Worm (Caenorhabditis elegans) whole organism, late embryonic: ENCODE data around the gene C32D5.8.

ENCODE experiments used
- C38D4.7 ChIP-seq: fragments of 200-800 bp; sonication (Bioruptor generic); optimal IDR thresholded peaks from 2 replicates; lab custom pipeline; 2018; ENCODE audit warnings: mild to moderate bottlenecking, missing genetic modification characterization, moderate library complexity, missing compliant biosample characterization
- F13H6.1 ChIP-seq: sonication (generic microtip); optimal IDR thresholded peaks from 2 replicates; lab custom pipeline; 2016; ENCODE audit warnings: missing genetic modification characterization, missing compliant biosample characterization
- K02D7.2 ChIP-seq: sonication (generic microtip); optimal IDR thresholded peaks from 2 replicates; lab custom pipeline; 2017; ENCODE audit warnings: mild to moderate bottlenecking, missing genetic modification characterization, missing compliant biosample characterization
- K09A11.1 ChIP-seq: sonication (generic microtip); optimal IDR thresholded peaks from 2 replicates; lab custom pipeline; 2017; ENCODE audit warnings: antibody characterized with exemption, mild to moderate bottlenecking, missing genetic modification characterization, missing compliant biosample characterization; ENCODE audit not compliant: insufficient read depth
- T23F11.4 ChIP-seq: fragments of 200-800 bp; sonication (Bioruptor generic); optimal IDR thresholded peaks from 2 replicates; lab custom pipeline; 2018; ENCODE audit warnings: mild to moderate bottlenecking, missing genetic modification characterization, missing compliant biosample characterization
- ama-1 ChIP-seq: fragments of 150-350 bp; optimal IDR thresholded peaks from 2 replicates; lab custom pipeline; 2014
- ceh-14 ChIP-seq: sonication (generic microtip); optimal IDR thresholded peaks from 2 replicates; lab custom pipeline; 2016; ENCODE audit warnings: missing genotype, missing genetic modification characterization, missing compliant biosample characterization
- ceh-18 ChIP-seq: sonication (generic microtip); optimal IDR thresholded peaks from 2 replicates; lab custom pipeline; 2016; ENCODE audit warnings: missing genetic modification characterization, missing compliant biosample characterization
- ceh-2 ChIP-seq: sonication (generic microtip); optimal IDR thresholded peaks from 2 replicates; lab custom pipeline; 2016; ENCODE audit warnings: missing genotype, missing genetic modification characterization, missing compliant biosample characterization
- ceh-45 ChIP-seq: fragments of 200-800 bp; sonication (Bioruptor generic); IDR thresholded peaks from 2 replicates; pipeline ENCODE4 v1.3.6; 2022; ENCODE audit warnings: missing genetic modification reagents, missing genetic modification characterization, missing compliant biosample characterization
- ceh-48 ChIP-seq: sonication (generic microtip); optimal IDR thresholded peaks from 2 replicates; lab custom pipeline; 2016; ENCODE audit warnings: missing genetic modification characterization, inconsistent platforms, missing compliant biosample characterization
- ceh-6 ChIP-seq: fragments of 200-800 bp; sonication (Bioruptor generic); optimal IDR thresholded peaks from 2 replicates; lab custom pipeline; 2018; ENCODE audit warnings: mild to moderate bottlenecking, missing genetic modification characterization, missing compliant biosample characterization
- ceh-9 ChIP-seq: sonication (generic microtip); optimal IDR thresholded peaks from 2 replicates; lab custom pipeline; 2016; ENCODE audit warnings: mild to moderate bottlenecking, missing genetic modification characterization, inconsistent platforms, missing compliant biosample characterization
- ets-4 ChIP-seq: sonication (generic microtip); optimal IDR thresholded peaks from 2 replicates; lab custom pipeline; 2016; ENCODE audit warnings: missing genetic modification characterization, missing compliant biosample characterization
- eyg-1 ChIP-seq: sonication (generic microtip); optimal IDR thresholded peaks from 2 replicates; lab custom pipeline; 2016; ENCODE audit warnings: missing genotype, missing genetic modification characterization, missing compliant biosample characterization
- fax-1 ChIP-seq: sonication (generic microtip); optimal IDR thresholded peaks from 2 replicates; lab custom pipeline; 2016; ENCODE audit warnings: missing genotype, missing genetic modification characterization, missing compliant biosample characterization
- fkh-6 ChIP-seq: sonication (generic microtip); optimal IDR thresholded peaks from 2 replicates; lab custom pipeline; 2016; ENCODE audit warnings: missing genetic modification characterization, missing compliant biosample characterization
- gmeb-2 ChIP-seq: sonication (generic microtip); optimal IDR thresholded peaks from 2 replicates; lab custom pipeline; 2016; ENCODE audit warnings: missing genetic modification characterization, inconsistent platforms, missing compliant biosample characterization
- hlh-13 ChIP-seq: fragments of 200-800 bp; sonication (Bioruptor generic); optimal IDR thresholded peaks from 2 replicates; lab custom pipeline; 2018; ENCODE audit warnings: mild to moderate bottlenecking, missing genetic modification characterization, missing compliant biosample characterization
- hlh-30 ChIP-seq: sonication (generic microtip); optimal IDR thresholded peaks from 2 replicates; lab custom pipeline; 2017; ENCODE audit warnings: antibody characterized with exemption, missing genetic modification characterization, missing compliant biosample characterization; ENCODE audit not compliant: insufficient read depth
- hlh-8 ChIP-seq: sonication (generic microtip); optimal IDR thresholded peaks from 2 replicates; lab custom pipeline; 2016; ENCODE audit warnings: missing genotype, missing genetic modification characterization, missing compliant biosample characterization
- madf-2 ChIP-seq: sonication (generic microtip); optimal IDR thresholded peaks from 2 replicates; lab custom pipeline; 2017; ENCODE audit warnings: missing genetic modification characterization, missing compliant biosample characterization
- mec-3 ChIP-seq: sonication (generic microtip); optimal IDR thresholded peaks from 2 replicates; lab custom pipeline; 2016; ENCODE audit warnings: borderline replicate concordance, missing genetic modification characterization, missing compliant biosample characterization
- nhr-11 ChIP-seq: fragments of 150-350 bp; optimal IDR thresholded peaks from 2 replicates; lab custom pipeline; 2014; ENCODE audit warnings: missing biosample characterization, missing genetic modification characterization
- odd-2 ChIP-seq: sonication (generic microtip); optimal IDR thresholded peaks from 2 replicates; lab custom pipeline; 2017; ENCODE audit warnings: antibody characterized with exemption, mild to moderate bottlenecking, missing genetic modification characterization, missing compliant biosample characterization
- pag-3 ChIP-seq: sonication (generic microtip); optimal IDR thresholded peaks from 2 replicates; lab custom pipeline; 2016; ENCODE audit warnings: missing compliant biosample characterization, missing genetic modification characterization, borderline replicate concordance
- pat-9 ChIP-seq: fragments of 200-800 bp; sonication (Bioruptor generic); optimal IDR thresholded peaks from 2 replicates; lab custom pipeline; 2018; ENCODE audit warnings: mild to moderate bottlenecking, missing genetic modification characterization, moderate library complexity, missing compliant biosample characterization
- pax-1 ChIP-seq: fragments of 150-350 bp; optimal IDR thresholded peaks from 2 replicates; lab custom pipeline; 2014; ENCODE audit warnings: missing biosample characterization, missing genetic modification characterization
- pha-4 ChIP-seq: fragments of 150-350 bp; optimal IDR thresholded peaks from 2 replicates; lab custom pipeline; 2018; ENCODE audit warnings: missing biosample characterization, missing genetic modification reagents, missing genetic modification characterization
- pqm-1 ChIP-seq: sonication (generic microtip); optimal IDR thresholded peaks from 2 replicates; lab custom pipeline; 2016; ENCODE audit warnings: missing genetic modification characterization, missing compliant biosample characterization
- ref-2 ChIP-seq: sonication (generic microtip); optimal IDR thresholded peaks from 2 replicates; lab custom pipeline; 2016; ENCODE audit warnings: missing genetic modification characterization, missing compliant biosample characterization
- rnt-1 ChIP-seq: sonication (generic microtip); optimal IDR thresholded peaks from 2 replicates; lab custom pipeline; 2016; ENCODE audit warnings: missing genetic modification characterization, missing compliant biosample characterization
- sdc-2 ChIP-seq: sonication (generic microtip); optimal IDR thresholded peaks from 2 replicates; lab custom pipeline; 2016; ENCODE audit warnings: missing genotype, missing genetic modification characterization, missing compliant biosample characterization
- sox-4 ChIP-seq: sonication (generic microtip); optimal IDR thresholded peaks from 2 replicates; lab custom pipeline; 2017; ENCODE audit warnings: mild to moderate bottlenecking, missing genetic modification characterization, inconsistent platforms, missing compliant biosample characterization
- syd-9 ChIP-seq: sonication (generic microtip); optimal IDR thresholded peaks from 2 replicates; lab custom pipeline; 2016; ENCODE audit warnings: mild to moderate bottlenecking, missing genetic modification characterization, moderate library complexity, missing compliant biosample characterization
- tbx-2 ChIP-seq: sonication (generic microtip); optimal IDR thresholded peaks from 2 replicates; lab custom pipeline; 2016; ENCODE audit warnings: missing genetic modification characterization, missing compliant biosample characterization
- unc-42 ChIP-seq: sonication (generic microtip); optimal IDR thresholded peaks from 2 replicates; lab custom pipeline; 2016; ENCODE audit warnings: missing genotype, missing genetic modification characterization, missing compliant biosample characterization
- unc-55 ChIP-seq: sonication (generic microtip); optimal IDR thresholded peaks from 2 replicates; lab custom pipeline; 2017; ENCODE audit warnings: missing biosample characterization, missing genetic modification reagents, missing genetic modification characterization
- zip-5 ChIP-seq: sonication (generic microtip); optimal IDR thresholded peaks from 2 replicates; lab custom pipeline; 2016; ENCODE audit warnings: missing genetic modification characterization, missing compliant biosample characterization

The C32D5.8 gene

ce11 chrII:6320655-6321388 is 24.9 kb downstream of the C32D5.8 start, which contains the start of gene efr-3:
TSS of gene efr-3 (minus strand) at chrII:6321159.
- TF ChIP-seq F13H6.1 (no peak), ceh-48 (tag; lab: Kevin White, UChicago) (peak; percentile 90), pax-1 (tag; lab: Kevin White, UChicago) (no peak), fkh-6 (tag; lab: Kevin White, UChicago) (no peak), pqm-1 (tag; lab: Kevin White, UChicago) (no peak), unc-42 (tag; lab: Kevin White, UChicago) (peak; percentile 6), ceh-9 (tag; lab: Kevin White, UChicago) (no peak)

- TF ChIP-seq ceh-6 (no peak), hlh-30 (tag; lab: Kevin White, UChicago) (no peak), sox-4 (no peak), hlh-8 (no peak), syd-9 (tag; lab: Kevin White, UChicago) (no peak), ama-1 (lab: Kevin White, UChicago) (no peak), K02D7.2 (tag; lab: Kevin White, UChicago) (no peak), tbx-2 (tag; lab: Kevin White, UChicago) (no peak), T23F11.4 (GFP tag; lab: Kevin White, UChicago) (no peak), ceh-14 (tag; lab: Kevin White, UChicago) (no peak), pag-3 (tag; lab: Kevin White, UChicago) (no peak), hlh-13 (GFP tag; lab: Kevin White, UChicago) (no peak), pat-9 (tag; lab: Kevin White, UChicago) (no peak), ceh-2 (no peak), C38D4.7 (GFP tag; lab: Kevin White, UChicago) (no peak)
Measured at ce11 chrII:6311888-6312287, 33.9 kb downstream of the C32D5.8 start.

DNA sequence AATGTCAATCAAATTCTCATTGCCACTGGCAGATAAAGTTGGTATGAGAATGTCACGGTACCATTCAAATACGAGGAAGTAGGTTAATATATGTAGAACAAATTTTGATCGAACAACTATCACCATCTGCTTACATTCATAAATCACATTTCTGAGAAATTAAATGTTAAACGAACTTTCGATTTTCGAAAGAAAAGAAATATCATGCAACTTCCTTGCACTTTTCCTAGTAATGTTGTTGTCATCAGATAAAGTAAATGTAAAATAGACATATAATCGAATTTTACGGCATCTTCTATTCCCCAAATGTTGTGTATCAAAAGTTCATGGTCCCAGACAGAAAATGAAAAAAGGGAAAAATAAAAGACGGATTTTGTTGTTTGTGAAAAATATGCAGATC is 34.3 kb downstream of the C32D5.8 start:
- TF ChIP-seq K09A11.1 (no peak), ets-4 (tag; lab: Kevin White, UChicago) (no peak), tbx-2 (tag; lab: Kevin White, UChicago) (no peak), sdc-2 (tag; lab: Kevin White, UChicago) (no peak)
- TF ChIP-seq, all 69 proteins: peak for 0

ce11 chrII:6309198-6309597 is 36.6 kb downstream of the C32D5.8 start, which contains the start of gene glb-10:
TSS of gene glb-10 (minus strand) at chrII:6309298.
- TF ChIP-seq ceh-48 (tag; lab: Kevin White, UChicago) = no peak
- TF ChIP-seq pha-4 (tag; lab: Kevin White, UChicago) = no peak

ce11 chrII:6306125-6306524 is 39.6 kb downstream of the C32D5.8 start, which contains the start of gene C29F5.8:
TSS of gene C29F5.8 (plus strand) at chrII:6306425.
- no peak for TF ChIP-seq fkh-6 (tag; lab: Kevin White, UChicago)
- TF ChIP-seq K09A11.1 = no peak

- TF ChIP-seq K09A11.1 = no peak
- TF ChIP-seq eyg-1 (tag; lab: Kevin White, UChicago) = no peak
- TF ChIP-seq hlh-8 = no peak
- TF ChIP-seq fax-1 (tag; lab: Kevin White, UChicago) = no peak
- TF ChIP-seq mec-3 = no peak
- TF ChIP-seq ceh-18 (tag; lab: Kevin White, UChicago) = peak; percentile 69
- TF ChIP-seq pqm-1 (tag; lab: Kevin White, UChicago) = no peak
- TF ChIP-seq rnt-1 (tag; lab: Kevin White, UChicago) = peak; percentile 29
- peak; percentile 9 for TF ChIP-seq unc-55
- TF ChIP-seq odd-2 (tag; lab: Kevin White, UChicago) = no peak
- no peak for TF ChIP-seq madf-2 (tag; lab: Kevin White, UChicago)
- no peak for TF ChIP-seq ref-2
- TF ChIP-seq gmeb-2 (tag; lab: Kevin White, UChicago) = no peak
- TF ChIP-seq syd-9 (tag; lab: Kevin White, UChicago) = no peak
- no peak for TF ChIP-seq pax-1 (tag; lab: Kevin White, UChicago)
- TF ChIP-seq nhr-11 = no peak
- TF ChIP-seq ceh-45 (GFP tag; lab: Robert Waterston, UW) = no peak
- TF ChIP-seq zip-5 = no peak
- TF ChIP-seq pha-4 (tag; lab: Kevin White, UChicago) = no peak
- TF ChIP-seq ama-1 (lab: Kevin White, UChicago) = no peak
- no peak for TF ChIP-seq ceh-48 (tag; lab: Kevin White, UChicago)
Measured at ce11 chrII:6303209-6303740, 42.5 kb downstream of the C32D5.8 start, which contains the start of gene C29F5.1. TSS of gene C29F5.1 (plus strand) at chrII:6303525.
